Fruit fly (Drosophila melanogaster): ENCODE data around the gene fiz.

fiz gene

DNA sequence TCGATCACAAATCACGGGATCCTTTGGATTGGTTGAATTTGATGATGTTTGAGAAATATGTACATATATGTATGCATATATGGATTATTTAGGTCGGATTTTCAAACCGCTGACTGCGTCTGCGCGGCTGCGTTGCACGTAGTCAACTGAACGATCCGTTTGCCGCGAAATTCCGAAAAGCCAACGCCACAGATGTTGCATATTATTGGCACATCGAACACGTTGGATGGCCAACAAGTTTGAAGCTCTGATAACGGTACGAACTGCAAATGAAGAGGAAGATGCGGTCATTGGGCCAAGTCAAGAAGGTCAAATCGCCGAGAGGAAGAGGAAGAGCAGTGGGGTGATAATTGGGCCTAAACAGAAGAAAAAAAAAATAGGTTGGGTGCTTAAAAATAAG, 38.5 kb downstream of the fiz start, which contains the start of gene CG9518:
TSS of gene CG9518 (minus strand) at position 154 of the 400 bp plus-strand sequence.
- TF ChIP-seq CG15336 (GFP tag; IDR thresholded peaks at IDR 0.05) (0 out of 2 replicates have a peak, but pooled peaks have one; percentile 10), acj6 (GFP tag; optimal IDR thresholded peaks at IDR 0.05) (no peak), lz (GFP tag; optimal IDR thresholded peaks at IDR 0.05) (no peak), Eip78C (GFP tag) (peak; percentile 40), CG4318 (GFP tag; optimal IDR thresholded peaks at IDR 0.05) (no peak)

DNA sequence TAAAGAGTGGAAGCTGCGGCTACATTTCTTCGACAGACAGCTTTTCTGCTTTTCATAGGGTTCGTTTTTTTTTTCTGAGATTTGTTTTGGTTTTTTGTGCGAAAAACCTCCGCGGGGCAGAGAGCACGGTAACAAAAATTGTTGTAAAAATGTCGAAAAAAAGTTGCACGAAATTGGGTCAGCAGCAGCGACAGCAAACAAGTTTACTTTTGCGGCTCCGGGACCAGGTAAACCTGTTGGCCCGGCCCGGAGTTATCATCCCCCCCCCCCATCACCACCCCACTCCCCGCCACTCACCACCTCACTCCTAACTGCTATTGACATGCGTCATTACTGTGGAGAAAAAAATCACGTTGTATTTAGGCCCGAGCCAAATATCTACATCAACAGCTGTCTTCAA, 41.1 kb downstream of the fiz start:
- TF ChIP-seq net (GFP tag; optimal IDR thresholded peaks at IDR 0.05): no peak
- no peak for TF ChIP-seq CG10669 (GFP tag; optimal IDR thresholded peaks at IDR 0.05)
- TF ChIP-seq CG6854 (GFP tag; optimal IDR thresholded peaks at IDR 0.05): peak; percentile 55
- peak; percentile 40 for TF ChIP-seq Blimp-1 (GFP tag; optimal IDR thresholded peaks at IDR 0.05)
- no peak for TF ChIP-seq CG11762 (GFP tag; optimal IDR thresholded peaks at IDR 0.05; ENCODE audit: insufficient read depth)
- TF ChIP-seq Lpt (GFP tag; optimal IDR thresholded peaks at IDR 0.05): peak; percentile 4
- TF ChIP-seq fd85E (GFP tag; optimal IDR thresholded peaks at IDR 0.05): no peak
- TF ChIP-seq ss (GFP tag; optimal IDR thresholded peaks at IDR 0.05): no peak
- TF ChIP-seq CG11902 (GFP tag; optimal IDR thresholded peaks at IDR 0.05): no peak
- TF ChIP-seq CG6792 (GFP tag; optimal IDR thresholded peaks at IDR 0.05): no peak
- TF ChIP-seq Ets21C (GFP tag; optimal IDR thresholded peaks at IDR 0.05): no peak
- TF ChIP-seq eg (GFP tag; IDR thresholded peaks at IDR 0.05): peak; percentile 43; the same call in 1 of the 3 replicates
- no peak for TF ChIP-seq pdm3 (GFP tag; optimal IDR thresholded peaks at IDR 0.05)
- no peak for TF ChIP-seq salr (GFP tag; optimal IDR thresholded peaks at IDR 0.05)
- TF ChIP-seq CG3919 (GFP tag; optimal IDR thresholded peaks at IDR 0.05): no peak
- TF ChIP-seq CG6276 (GFP tag; optimal IDR thresholded peaks at IDR 0.05): peak; percentile 38
- no peak for TF ChIP-seq Hr38 (GFP tag; optimal IDR thresholded peaks at IDR 0.05)
- TF ChIP-seq svp (GFP tag): no peak
- TF ChIP-seq Eip75B (GFP tag; optimal IDR thresholded peaks at IDR 0.05): no peak
- peak; percentile 32 for TF ChIP-seq Eip78C (GFP tag)
- TF ChIP-seq Eip93F (GFP tag; optimal IDR thresholded peaks at IDR 0.05): no peak

- TF ChIP-seq esn (GFP tag; optimal IDR thresholded peaks at IDR 0.05): no peak
- no peak for TF ChIP-seq vri (GFP tag; optimal IDR thresholded peaks at IDR 0.05)
- no peak for TF ChIP-seq dsx (GFP tag; optimal IDR thresholded peaks at IDR 0.05; ENCODE audit: poor library complexity, severe bottlenecking)
- no peak for TF ChIP-seq CG9139 (GFP tag; optimal IDR thresholded peaks at IDR 0.05)
- TF ChIP-seq topi (GFP tag; optimal IDR thresholded peaks at IDR 0.05): no peak
- no peak for TF ChIP-seq Lpt (GFP tag; optimal IDR thresholded peaks at IDR 0.05)
- no peak for TF ChIP-seq CG8632 (GFP tag; optimal IDR thresholded peaks at IDR 0.05)
- no peak for TF ChIP-seq net (GFP tag; optimal IDR thresholded peaks at IDR 0.05)
- no peak for TF ChIP-seq lz (GFP tag; optimal IDR thresholded peaks at IDR 0.05)
- no peak for TF ChIP-seq fd85E (GFP tag; optimal IDR thresholded peaks at IDR 0.05)
- no peak for TF ChIP-seq CG11294 (GFP tag; IDR thresholded peaks at IDR 0.05)
- TF ChIP-seq Ets96B (tag; optimal IDR thresholded peaks at IDR 0.05): no peak
- no peak for TF ChIP-seq CG15336 (GFP tag; IDR thresholded peaks at IDR 0.05)
- no peak for TF ChIP-seq achi (GFP tag; optimal IDR thresholded peaks at IDR 0.05)
- no peak for TF ChIP-seq CG8119 (GFP tag; IDR thresholded peaks at IDR 0.05)
- no peak for TF ChIP-seq OdsH (GFP tag; optimal IDR thresholded peaks at IDR 0.05)
- no peak for TF ChIP-seq Sox14 (GFP tag; optimal IDR thresholded peaks at IDR 0.05)
Measured at dm6 chrX:14866911-14867310, 42.6 kb downstream of the fiz start.

DNA sequence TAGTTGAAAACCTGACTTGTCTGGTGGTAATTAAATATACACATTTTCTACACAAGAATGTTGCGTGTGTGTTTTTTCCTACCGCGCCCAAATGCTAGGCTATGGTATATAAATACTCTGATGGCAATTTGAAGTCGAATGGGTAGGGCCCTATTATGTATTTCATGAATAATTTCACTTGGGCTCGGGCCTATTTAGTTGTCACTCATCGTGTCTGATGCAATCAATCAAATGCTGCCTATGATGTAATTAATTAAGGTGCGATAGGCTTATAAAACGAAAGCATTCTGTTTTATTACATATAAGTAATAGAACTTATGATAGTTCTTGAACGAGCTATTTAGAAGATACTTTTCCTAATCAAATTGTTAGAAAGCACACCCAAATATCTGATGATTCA, 47.0 kb downstream of the fiz start:
- TF ChIP-seq CG7368 (GFP tag; optimal IDR thresholded peaks at IDR 0.05) (no peak), Met (GFP tag; optimal IDR thresholded peaks at IDR 0.05) (no peak), Eip78C (GFP tag) (peak; percentile 25), CG11762 (GFP tag; optimal IDR thresholded peaks at IDR 0.05; ENCODE audit: insufficient read depth) (no peak)

Data from whole organism, prepupa.